Fruit fly (Drosophila melanogaster): Measurements from ENCODE around the gene CG31371.

Gene CG31371

dm6 chr3R:30455817-30456544, 47.3 kb downstream of the CG31371 start, which contains the start of gene aralar1:
Gene aralar1 (minus strand): TSS chr3R:30455867.
- TF ChIP-seq pad (GFP tag; optimal IDR thresholded peaks at IDR 0.05) (no peak), Mnt (GFP tag; optimal IDR thresholded peaks at IDR 0.05) (no peak), Hr96 (GFP tag; optimal IDR thresholded peaks at IDR 0.05) (no peak)

dm6 chr3R:30454442-30454841, 48.9 kb downstream of the CG31371 start:
- TF ChIP-seq toe (GFP tag; optimal IDR thresholded peaks at IDR 0.05) (no peak), ovo (GFP tag; optimal IDR thresholded peaks at IDR 0.05) (no peak), CG11617 (GFP tag; optimal IDR thresholded peaks at IDR 0.05) (no peak), CG12768 (GFP tag; optimal IDR thresholded peaks at IDR 0.05) (no peak), bab1 (GFP tag; optimal IDR thresholded peaks at IDR 0.05) (no peak), Mnt (GFP tag; optimal IDR thresholded peaks at IDR 0.05) (peak; percentile 50), cic (GFP tag; optimal IDR thresholded peaks at IDR 0.05) (peak; percentile 41), CG33017 (tag; optimal IDR thresholded peaks at IDR 0.05) (no peak), Clk (GFP tag; optimal IDR thresholded peaks at IDR 0.05) (no peak), cnc (optimal IDR thresholded peaks at IDR 0.05) (no peak), CG1620 (GFP tag; optimal IDR thresholded peaks at IDR 0.05) (no peak), tj (GFP tag; optimal IDR thresholded peaks at IDR 0.05) (no peak), Crg-1 (GFP tag; optimal IDR thresholded peaks at IDR 0.05) (no peak), pad (GFP tag; optimal IDR thresholded peaks at IDR 0.05) (peak; percentile 17), CG14711 (tag; optimal IDR thresholded peaks at IDR 0.05) (no peak), Hr96 (GFP tag; optimal IDR thresholded peaks at IDR 0.05) (no peak), CG7101 (tag; optimal IDR thresholded peaks at IDR 0.05) (no peak), CG5204 (GFP tag; optimal IDR thresholded peaks at IDR 0.05) (no peak), kay (GFP tag; ENCODE audit: borderline replicate concordance) (peak; percentile 44), CG7045 (GFP tag; optimal IDR thresholded peaks at IDR 0.05) (no peak)

dm6 chr3R:30453236-30453635, 50.1 kb downstream of the CG31371 start:
- TF ChIP-seq kay (GFP tag; ENCODE audit: borderline replicate concordance) = peak; percentile 67
- TF ChIP-seq CG1620 (GFP tag; optimal IDR thresholded peaks at IDR 0.05) = no peak
